Worm (Caenorhabditis elegans) whole organism, late embryonic: ENCODE results near the gene srh-3.

Experiments
- ceh-9 ChIP-seq: sonication (generic microtip); optimal IDR thresholded peaks from 2 replicates; lab custom pipeline; 2016; ENCODE audit warnings: mild to moderate bottlenecking, missing genetic modification characterization, inconsistent platforms, missing compliant biosample characterization
- fkh-10 ChIP-seq: fragments of 150-350 bp; optimal IDR thresholded peaks from 2 replicates; lab custom pipeline; 2014; ENCODE audit warnings: missing biosample characterization, missing genetic modification reagents, missing genetic modification characterization
- lin-11 ChIP-seq: fragments of 200-800 bp; sonication (Bioruptor generic); optimal IDR thresholded peaks from 2 replicates; lab custom pipeline; 2018; ENCODE audit warnings: mild to moderate bottlenecking, missing genetic modification characterization, missing compliant biosample characterization

DNA sequence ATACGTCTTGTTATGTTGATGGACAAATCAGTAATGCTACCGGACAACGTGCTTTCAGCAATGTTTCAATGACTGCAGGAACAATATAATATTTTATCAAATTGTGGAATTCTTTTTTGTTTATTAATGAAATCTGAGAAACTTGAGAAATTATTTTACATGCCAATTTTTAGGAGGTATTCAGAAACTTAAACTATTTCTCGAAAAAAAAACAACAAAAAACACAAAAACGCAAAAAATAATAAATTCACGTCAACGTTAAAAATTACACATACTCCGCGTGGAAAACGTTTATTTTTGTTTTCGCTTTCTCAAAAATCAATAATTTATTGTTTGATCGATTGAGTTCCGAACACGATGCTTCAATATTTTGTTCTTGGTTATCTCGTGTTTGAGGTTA, 40.2 kb upstream of the srh-3 start, which contains the start of gene Y46H3D.1:
- TF ChIP-seq ceh-9 (tag; lab: Kevin White, UChicago) (no peak), fkh-10 (GFP tag; lab: Kevin White, UChicago) (no peak), lin-11 (no peak)
